Worm (Caenorhabditis elegans) whole organism, L1 larva: Measurements from ENCODE around the gene srxa-10.

ENCODE experiments used
- C04F5.9 ChIP-seq: sonication (generic microtip); optimal IDR thresholded peaks from 2 replicates; lab custom pipeline; 2016; ENCODE audit warnings: missing genetic modification characterization, missing compliant biosample characterization
- C16A3.4 ChIP-seq: fragments of 150-350 bp; optimal IDR thresholded peaks from 2 replicates; lab custom pipeline; 2014; ENCODE audit warnings: missing biosample characterization, missing genetic modification characterization
- C34B4.2 ChIP-seq: sonication (generic microtip); optimal IDR thresholded peaks from 2 replicates; lab custom pipeline; 2017; ENCODE audit warnings: mild to moderate bottlenecking, missing genetic modification characterization, missing compliant biosample characterization
- F16B12.6 ChIP-seq: fragments of 150-350 bp; optimal IDR thresholded peaks from 2 replicates; lab custom pipeline; 2014; ENCODE audit warnings: missing biosample characterization, missing genetic modification characterization
- aly-2 ChIP-seq: fragments of 150-350 bp; optimal IDR thresholded peaks from 2 replicates; lab custom pipeline; 2014; ENCODE audit warnings: missing biosample characterization, missing genetic modification characterization
- blmp-1 ChIP-seq: fragments of 150-350 bp; optimal IDR thresholded peaks from 2 replicates; lab custom pipeline; 2014; ENCODE audit warnings: missing biosample characterization, missing genetic modification characterization
- ceh-63 ChIP-seq: fragments of 200-800 bp; sonication (Bioruptor generic); optimal IDR thresholded peaks from 2 replicates; lab custom pipeline; 2018; ENCODE audit warnings: mild to moderate bottlenecking, missing genetic modification characterization, missing compliant biosample characterization
- ceh-90 ChIP-seq: sonication (generic microtip); optimal IDR thresholded peaks from 2 replicates; lab custom pipeline; 2016; ENCODE audit warnings: missing genetic modification characterization, missing compliant biosample characterization
- dpl-1 ChIP-seq, 3 experiments: fragments of 150-350 bp in 2 of 3; sonication (generic microtip) in 1 of 3; optimal IDR thresholded peaks; 2 replicates each; lab custom pipeline; 2014 to 2017; ENCODE audit warnings: missing biosample characterization in 3 of 3, missing genetic modification characterization in 3 of 3, missing genetic modification reagents in 3 of 3
- dsc-1 ChIP-seq: sonication (generic microtip); optimal IDR thresholded peaks from 2 replicates; lab custom pipeline; 2016; ENCODE audit warnings: mild to moderate bottlenecking, missing genetic modification characterization, missing compliant biosample characterization
- efl-1 ChIP-seq, 4 experiments: fragments of 150-350 bp; optimal IDR thresholded peaks in 3 of 4; peaks in 1 of 4; 1 replicate in 1 of 4; 2 replicates in 3 of 4; lab custom pipeline; 2014; ENCODE audit warnings: missing biosample characterization in 2 of 4, missing genetic modification characterization in 2 of 4, missing genetic modification reagents in 2 of 4
- efl-3 ChIP-seq: fragments of 200-800 bp; sonication (Bioruptor generic); optimal IDR thresholded peaks from 2 replicates; lab custom pipeline; 2018; ENCODE audit warnings: mild to moderate bottlenecking, missing genetic modification characterization, missing compliant biosample characterization
- egl-13 ChIP-seq: sonication (generic microtip); optimal IDR thresholded peaks from 2 replicates; lab custom pipeline; 2016; ENCODE audit warnings: missing genotype, missing genetic modification reagents, missing genetic modification characterization, missing compliant biosample characterization
- fkh-4 ChIP-seq: sonication (generic microtip); optimal IDR thresholded peaks from 2 replicates; lab custom pipeline; 2016; ENCODE audit warnings: missing compliant biosample characterization, missing genetic modification characterization, borderline replicate concordance
- fkh-8 ChIP-seq: sonication (generic microtip); optimal IDR thresholded peaks from 2 replicates; lab custom pipeline; 2016; ENCODE audit warnings: mild to moderate bottlenecking, missing genetic modification characterization, missing compliant biosample characterization
- grh-1 ChIP-seq: fragments of 200-800 bp; sonication (Bioruptor generic); IDR thresholded peaks from 2 replicates; pipeline ENCODE4 v1.3.6; 2022; ENCODE audit warnings: missing genetic modification reagents, missing genetic modification characterization, missing compliant biosample characterization
- isw-1 ChIP-seq: fragments of 200-800 bp; sonication (Bioruptor generic); IDR thresholded peaks from 2 replicates; pipeline ENCODE4 v1.3.6; 2022; ENCODE audit warnings: missing genetic modification characterization, missing compliant biosample characterization
- lin-13 ChIP-seq: fragments of 150-350 bp; optimal IDR thresholded peaks from 2 replicates; lab custom pipeline; 2014; ENCODE audit warnings: missing biosample characterization, missing genetic modification reagents, missing genetic modification characterization
- lin-14 ChIP-seq: fragments of 200-800 bp; sonication (Bioruptor generic); optimal IDR thresholded peaks from 2 replicates; lab custom pipeline; 2018; ENCODE audit warnings: mild to moderate bottlenecking, missing genetic modification characterization, moderate library complexity, missing compliant biosample characterization
- lin-35 ChIP-seq, 2 experiments: fragments of 150-350 bp; optimal IDR thresholded peaks; 2 replicates each; lab custom pipeline; 2014; ENCODE audit warnings: missing biosample characterization in 2 of 2, missing genetic modification characterization in 2 of 2, missing genetic modification reagents in 2 of 2
- lin-39 ChIP-seq: fragments of 150-350 bp; optimal IDR thresholded peaks from 2 replicates; lab custom pipeline; 2014; ENCODE audit warnings: missing biosample characterization, missing genetic modification reagents, missing genetic modification characterization
- lir-3 ChIP-seq: sonication (generic microtip); optimal IDR thresholded peaks from 2 replicates; lab custom pipeline; 2016; ENCODE audit warnings: mild to moderate bottlenecking, missing genetic modification characterization, moderate library complexity, missing compliant biosample characterization; ENCODE audit not compliant: poor library complexity
- lsy-2 ChIP-seq, 2 experiments: fragments of 150-350 bp; optimal IDR thresholded peaks; 2 replicates each; lab custom pipeline; 2014; ENCODE audit warnings: missing biosample characterization in 2 of 2, missing genetic modification characterization in 2 of 2
- mep-1 ChIP-seq: fragments of 150-350 bp; optimal IDR thresholded peaks from 2 replicates; lab custom pipeline; 2014; ENCODE audit warnings: missing biosample characterization, missing genetic modification characterization
- nhr-20 ChIP-seq: sonication (generic microtip); optimal IDR thresholded peaks from 2 replicates; lab custom pipeline; 2016; ENCODE audit warnings: mild to moderate bottlenecking, missing genetic modification characterization, missing compliant biosample characterization
- nhr-47 ChIP-seq: sonication (generic microtip); optimal IDR thresholded peaks from 2 replicates; lab custom pipeline; 2016; ENCODE audit warnings: mild to moderate bottlenecking, missing genetic modification characterization, moderate library complexity, missing compliant biosample characterization
- nhr-71 ChIP-seq: sonication (generic microtip); optimal IDR thresholded peaks from 2 replicates; lab custom pipeline; 2016; ENCODE audit warnings: mild to moderate bottlenecking, missing genetic modification characterization, moderate library complexity, missing compliant biosample characterization
- nhr-90 ChIP-seq: sonication (generic microtip); optimal IDR thresholded peaks from 2 replicates; lab custom pipeline; 2016; ENCODE audit warnings: mild to moderate bottlenecking, missing genetic modification characterization, missing compliant biosample characterization; ENCODE audit not compliant: poor library complexity
- pag-3 ChIP-seq: sonication (generic microtip); optimal IDR thresholded peaks from 2 replicates; lab custom pipeline; 2017; ENCODE audit warnings: missing genetic modification characterization, mild to moderate bottlenecking, missing compliant biosample characterization, antibody characterized with exemption, borderline replicate concordance; ENCODE audit not compliant: insufficient read depth
- pax-3 ChIP-seq: fragments of 200-800 bp; sonication (Bioruptor generic); optimal IDR thresholded peaks from 2 replicates; lab custom pipeline; 2018; ENCODE audit warnings: mild to moderate bottlenecking, missing genetic modification characterization, moderate library complexity, missing compliant biosample characterization
- rnt-1 ChIP-seq: sonication (generic microtip); optimal IDR thresholded peaks from 2 replicates; lab custom pipeline; 2016; ENCODE audit warnings: mild to moderate bottlenecking, missing genetic modification characterization, moderate library complexity, missing compliant biosample characterization
- skn-1 ChIP-seq: fragments of 150-350 bp; optimal IDR thresholded peaks from 2 replicates; lab custom pipeline; 2014; ENCODE audit warnings: missing biosample characterization, missing genetic modification characterization
- snpc-4 ChIP-seq: fragments of 150-350 bp; optimal IDR thresholded peaks from 2 replicates; lab custom pipeline; 2014; ENCODE audit warnings: missing biosample characterization, missing genetic modification characterization
- snu-23 ChIP-seq: sonication (generic microtip); optimal IDR thresholded peaks from 2 replicates; lab custom pipeline; 2016; ENCODE audit warnings: missing genetic modification characterization, missing compliant biosample characterization
- sox-4 ChIP-seq: sonication (generic microtip); optimal IDR thresholded peaks from 2 replicates; lab custom pipeline; 2016; ENCODE audit warnings: missing genetic modification characterization, missing compliant biosample characterization
- sptf-1 ChIP-seq: fragments of 150-350 bp; optimal IDR thresholded peaks from 2 replicates; lab custom pipeline; 2014; ENCODE audit warnings: missing biosample characterization, missing genetic modification characterization
- tbx-2 ChIP-seq: sonication (generic microtip); optimal IDR thresholded peaks from 2 replicates; lab custom pipeline; 2016; ENCODE audit warnings: missing genetic modification characterization, missing compliant biosample characterization
- tlp-1 ChIP-seq: fragments of 150-350 bp; optimal IDR thresholded peaks from 2 replicates; lab custom pipeline; 2014; ENCODE audit warnings: missing biosample characterization, missing genetic modification characterization
- unc-98 ChIP-seq: fragments of 200-800 bp; sonication (Bioruptor generic); IDR thresholded peaks from 2 replicates; pipeline ENCODE4 v1.3.6; 2022; ENCODE audit warnings: missing genetic modification characterization, missing compliant biosample characterization
- vab-15 ChIP-seq: sonication (generic microtip); optimal IDR thresholded peaks from 2 replicates; lab custom pipeline; 2017; ENCODE audit warnings: missing genotype, mild to moderate bottlenecking, missing genetic modification characterization, missing compliant biosample characterization
- zag-1 ChIP-seq: fragments of 150-350 bp; optimal IDR thresholded peaks from 2 replicates; lab custom pipeline; 2014; ENCODE audit warnings: missing biosample characterization, missing genetic modification characterization
- ztf-4 ChIP-seq: fragments of 150-350 bp; optimal IDR thresholded peaks from 2 replicates; lab custom pipeline; 2014; ENCODE audit warnings: missing biosample characterization, missing genetic modification characterization

srxa-10 gene

ce11 chrIII:9817087-9817612 lies 20.8 kb upstream of the srxa-10 start, which contains the start of gene cnx-1:
Gene cnx-1 (minus strand): TSS chrIII:9817137.
- TF ChIP-seq tlp-1 (tag; lab: Kevin White, UChicago) (no peak), C16A3.4 (tag; lab: Kevin White, UChicago) (no peak), C34B4.2 (tag; lab: Kevin White, UChicago) (no peak), nhr-71 (tag; lab: Kevin White, UChicago) (peak; percentile 14), ztf-4 (tag; lab: Kevin White, UChicago) (no peak), lin-35 (GFP tag; optimal IDR thresholded peaks at IDR 0.05; lab: Kevin White, UChicago) (peak; percentile 6 to 42), snu-23 (GFP tag; lab: Kevin White, UChicago) (peak; percentile 39), lin-14 (GFP tag; lab: Kevin White, UChicago) (peak; percentile 76), mep-1 (tag; lab: Kevin White, UChicago) (peak; percentile 37), F16B12.6 (peak; percentile 49), rnt-1 (peak; percentile 3), lsy-2 (tag; optimal IDR thresholded peaks at IDR 0.05; lab: Kevin White, UChicago) (peak in 1 of 2 experiments; percentile 30), efl-1 (optimal IDR thresholded peaks at IDR 0.05; lab: Kevin White, UChicago) (no peak), efl-1 (GFP tag; optimal IDR thresholded peaks at IDR 0.05 in 1 of 2; lab: Kevin White, UChicago) (peak in 1 of 2 experiments; percentile 5), fkh-8 (tag; lab: Kevin White, UChicago) (peak; percentile 36), dpl-1 (GFP tag; optimal IDR thresholded peaks at IDR 0.05; lab: Kevin White, UChicago) (peak in 1 of 3 experiments; percentile 8)

- TF ChIP-seq nhr-47, result no peak
- no peak for TF ChIP-seq lin-13 (GFP tag; lab: Kevin White, UChicago)
- TF ChIP-seq ceh-63 (GFP tag; lab: Kevin White, UChicago), result no peak
- TF ChIP-seq egl-13, result no peak
- TF ChIP-seq pag-3, result no peak
- TF ChIP-seq skn-1 (tag; lab: Kevin White, UChicago), result no peak
- no peak for TF ChIP-seq lin-35 (GFP tag; optimal IDR thresholded peaks at IDR 0.05; lab: Kevin White, UChicago)
- no peak for TF ChIP-seq C04F5.9 (tag; lab: Kevin White, UChicago)
- TF ChIP-seq lin-14 (GFP tag; lab: Kevin White, UChicago), result no peak
- TF ChIP-seq zag-1 (tag; lab: Kevin White, UChicago), result no peak
Measured at ce11 chrIII:9813146-9813545, 16.8 kb upstream of the srxa-10 start, which contains the start of gene ZK632.14. Gene ZK632.14 (plus strand): TSS chrIII:9813446.

ce11 chrIII:9808179-9808578 lies 11.8 kb upstream of the srxa-10 start, which contains the start of gene gtap-2:
Gene gtap-2 (plus strand): TSS chrIII:9808544.
- TF ChIP-seq nhr-47 (peak; percentile 54), ceh-63 (GFP tag; lab: Kevin White, UChicago) (no peak), lin-35 (GFP tag; optimal IDR thresholded peaks at IDR 0.05; lab: Kevin White, UChicago) (peak; percentile 8 to 29), lsy-2 (tag; optimal IDR thresholded peaks at IDR 0.05; lab: Kevin White, UChicago) (peak; percentile 44 to 83), lin-14 (GFP tag; lab: Kevin White, UChicago) (peak; percentile 21), lin-39 (no peak), snu-23 (GFP tag; lab: Kevin White, UChicago) (peak; percentile 9), fkh-4 (no peak), unc-98 (peak; percentile 38; the same call in 1 of the 2 replicates), isw-1 (GFP tag; lab: Robert Waterston, UW) (peak; percentile 18; the same call in 1 of the 2 replicates), C16A3.4 (tag; lab: Kevin White, UChicago) (peak; percentile 45), vab-15 (tag; lab: Kevin White, UChicago) (no peak), tbx-2 (tag; lab: Kevin White, UChicago) (no peak), egl-13 (peak; percentile 32), fkh-8 (tag; lab: Kevin White, UChicago) (peak; percentile 47), aly-2 (tag; lab: Kevin White, UChicago) (no peak), skn-1 (tag; lab: Kevin White, UChicago) (peak; percentile 33), dpl-1 (GFP tag; optimal IDR thresholded peaks at IDR 0.05; lab: Kevin White, UChicago) (peak in 1 of 3 experiments; percentile 37), snpc-4 (tag; lab: Kevin White, UChicago) (peak; percentile 34), ceh-90 (peak; percentile 55), efl-3 (GFP tag; lab: Kevin White, UChicago) (no peak), zag-1 (tag; lab: Kevin White, UChicago) (no peak), dsc-1 (peak; percentile 14), nhr-71 (tag; lab: Kevin White, UChicago) (peak; percentile 20), grh-1 (GFP tag; lab: Robert Waterston, UW) (no peak), pag-3 (no peak), sox-4 (tag; lab: Kevin White, UChicago) (peak; percentile 1), lin-13 (GFP tag; lab: Kevin White, UChicago) (no peak), efl-1 (optimal IDR thresholded peaks at IDR 0.05; lab: Kevin White, UChicago) (peak; percentile 17 to 27), efl-1 (GFP tag; optimal IDR thresholded peaks at IDR 0.05 in 1 of 2; lab: Kevin White, UChicago) (no peak), nhr-90 (peak; percentile 10), C04F5.9 (tag; lab: Kevin White, UChicago) (peak; percentile 14), F16B12.6 (no peak), pax-3 (peak; percentile 61), blmp-1 (tag; lab: Kevin White, UChicago) (no peak), lir-3 (peak; percentile 25), nhr-20 (tag; lab: Kevin White, UChicago) (peak; percentile 12), sptf-1 (tag; lab: Kevin White, UChicago) (no peak)
